Fruit fly (Drosophila melanogaster) whole organism, embryonic: ENCODE data around the gene Pvr.

ENCODE experiments used
- Ada2b ChIP-seq: fragments of 200-800 bp; sonication (Bioruptor generic); IDR thresholded peaks from 2 replicates; pipeline ENCODE4 v1.3.6; 2022; ENCODE audit warnings: missing biosample characterization, missing genetic modification characterization
- Atf-2 ChIP-seq: fragments of 200-800 bp; sonication (Bioruptor generic); optimal IDR thresholded peaks from 2 replicates; lab custom pipeline; 2016; ENCODE audit warnings: missing biosample characterization, missing genetic modification characterization
- B-H2 ChIP-seq: fragments of 200-800 bp; sonication (Bioruptor generic); optimal IDR thresholded peaks from 2 replicates; lab custom pipeline; 2018; ENCODE audit warnings: missing biosample characterization, mild to moderate bottlenecking, missing genetic modification characterization
- Bdp1 ChIP-seq: fragments of 200-800 bp; sonication (Bioruptor generic); optimal IDR thresholded peaks from 3 replicates; lab custom pipeline; 2016; ENCODE audit warnings: missing biosample characterization, missing genetic modification characterization
- Blimp-1 ChIP-seq: fragments of 200-800 bp; sonication (Bioruptor generic); optimal IDR thresholded peaks from 3 replicates; lab custom pipeline; 2018; ENCODE audit warnings: missing biosample characterization, missing genetic modification characterization, mild to moderate bottlenecking, moderate library complexity, missing genetic modification reagents
- CG10209 ChIP-seq: fragments of 200-800 bp; sonication (Bioruptor generic); optimal IDR thresholded peaks from 3 replicates; lab custom pipeline; 2017; ENCODE audit warnings: missing biosample characterization, mild to moderate bottlenecking, missing genetic modification characterization, missing genetic modification reagents
- CG11398 ChIP-seq: fragments of 200-800 bp; sonication (Bioruptor generic); optimal IDR thresholded peaks from 2 replicates; lab custom pipeline; 2016; ENCODE audit warnings: missing biosample characterization, missing genetic modification characterization
- CG11696 ChIP-seq: fragments of 200-800 bp; sonication (Bioruptor generic); IDR thresholded peaks from 2 replicates; pipeline ENCODE4 v1.3.6; 2022; ENCODE audit warnings: missing biosample characterization, missing genetic modification characterization
- CG11723 ChIP-seq: fragments of 200-800 bp; sonication (Bioruptor generic); optimal IDR thresholded peaks from 2 replicates; lab custom pipeline; 2017; ENCODE audit warnings: missing biosample characterization, mild to moderate bottlenecking, missing genetic modification characterization
- CG12299 ChIP-seq: fragments of 200-800 bp; sonication (Bioruptor generic); optimal IDR thresholded peaks from 2 replicates; lab custom pipeline; 2018; ENCODE audit warnings: missing biosample characterization, mild to moderate bottlenecking, missing genetic modification characterization
- CG12391 ChIP-seq: fragments of 200-800 bp; sonication (Bioruptor generic); optimal IDR thresholded peaks from 3 replicates; lab custom pipeline; 2018; ENCODE audit warnings: missing biosample characterization, mild to moderate bottlenecking, missing genetic modification characterization, moderate library complexity
- CG14710 ChIP-seq: fragments of 200-800 bp; sonication (Bioruptor generic); optimal IDR thresholded peaks from 3 replicates; lab custom pipeline; 2019; ENCODE audit warnings: missing biosample characterization, mild to moderate bottlenecking, missing genetic modification characterization, moderate library complexity
- CG15011 ChIP-seq: fragments of 200-800 bp; sonication (Bioruptor generic); optimal IDR thresholded peaks from 3 replicates; lab custom pipeline; 2018; ENCODE audit warnings: missing biosample characterization, mild to moderate bottlenecking, missing genetic modification characterization
- CG3065 ChIP-seq: fragments of 200-800 bp; sonication (Bioruptor generic); optimal IDR thresholded peaks from 2 replicates; lab custom pipeline; 2016; ENCODE audit warnings: missing biosample characterization, missing genetic modification characterization
- CG31224 ChIP-seq: fragments of 200-800 bp; sonication (Bioruptor generic); IDR thresholded peaks from 2 replicates; pipeline ENCODE4 v1.3.6; 2022; ENCODE audit warnings: missing biosample characterization, missing genetic modification characterization
- CG31365 ChIP-seq: fragments of 200-800 bp; sonication (Bioruptor generic); optimal IDR thresholded peaks from 2 replicates; lab custom pipeline; 2018; ENCODE audit warnings: missing biosample characterization, mild to moderate bottlenecking, missing genetic modification characterization
- CG34376 ChIP-seq: fragments of 200-800 bp; sonication (Bioruptor generic); optimal IDR thresholded peaks from 2 replicates; lab custom pipeline; 2018; ENCODE audit warnings: missing biosample characterization, mild to moderate bottlenecking, missing genetic modification characterization
- CG4328 ChIP-seq: fragments of 200-800 bp; sonication (Bioruptor generic); optimal IDR thresholded peaks from 3 replicates; lab custom pipeline; 2017; ENCODE audit warnings: missing biosample characterization, missing genetic modification reagents, missing genetic modification characterization
- CG4360 ChIP-seq: fragments of 200-800 bp; sonication (Bioruptor generic); IDR thresholded peaks from 2 replicates; pipeline ENCODE4 v1.3.6; 2022; ENCODE audit warnings: missing biosample characterization, missing genetic modification characterization
- CG6272 ChIP-seq: fragments of 200-800 bp; sonication (Bioruptor generic); IDR thresholded peaks from 2 replicates; pipeline ENCODE4 v1.3.6; 2022; ENCODE audit warnings: missing biosample characterization, missing genetic modification characterization
- CG6654 ChIP-seq: fragments of 200-800 bp; sonication (Bioruptor generic); optimal IDR thresholded peaks from 2 replicates; lab custom pipeline; 2017; ENCODE audit warnings: missing biosample characterization, mild to moderate bottlenecking, missing genetic modification characterization
- CG7963 ChIP-seq: fragments of 200-800 bp; sonication (Bioruptor generic); IDR thresholded peaks from 3 replicates; pipeline ENCODE4 v1.3.6; 2022; ENCODE audit warnings: missing biosample characterization, missing genetic modification characterization; ENCODE audit not compliant: partially characterized antibody
- CG8388 ChIP-seq: fragments of 200-800 bp; sonication (Bioruptor generic); optimal IDR thresholded peaks from 2 replicates; lab custom pipeline; 2019; ENCODE audit warnings: missing biosample characterization, mild to moderate bottlenecking, missing genetic modification characterization, moderate library complexity
- CG8478 ChIP-seq: fragments of >200 bp; optimal IDR thresholded peaks from 2 replicates; lab custom pipeline; 2018
- CG9215 ChIP-seq: fragments of 200-800 bp; sonication (Bioruptor generic); IDR thresholded peaks from 2 replicates; pipeline ENCODE4 v1.3.6; 2022; ENCODE audit warnings: missing biosample characterization, missing genetic modification characterization
- Chrac-16 ChIP-seq: fragments of 200-800 bp; sonication (Bioruptor generic); optimal IDR thresholded peaks from 3 replicates; lab custom pipeline; 2016; ENCODE audit warnings: missing biosample characterization, missing genetic modification characterization
- Dref ChIP-seq: fragments of 200-800 bp; sonication (Bioruptor generic); IDR thresholded peaks from 2 replicates; pipeline ENCODE4 v1.3.6; 2022; ENCODE audit warnings: missing biosample characterization, missing genetic modification characterization
- Drgx ChIP-seq: fragments of 200-800 bp; sonication (Bioruptor generic); IDR thresholded peaks from 2 replicates; pipeline ENCODE4 v1.3.6; 2022; ENCODE audit warnings: missing biosample characterization, missing genetic modification characterization
- H15 ChIP-seq: fragments of 200-800 bp; sonication (Bioruptor generic); IDR thresholded peaks from 3 replicates; pipeline ENCODE4 v1.3.6; 2022; ENCODE audit warnings: missing biosample characterization, missing genetic modification characterization
- NFAT ChIP-seq: fragments of 200-800 bp; sonication (Bioruptor generic); IDR thresholded peaks from 2 replicates; pipeline ENCODE4 v1.3.6; 2022; ENCODE audit warnings: missing biosample characterization, missing genetic modification characterization
- Oli ChIP-seq: fragments of 200-800 bp; sonication (Bioruptor generic); optimal IDR thresholded peaks from 2 replicates; lab custom pipeline; 2018; ENCODE audit warnings: missing biosample characterization, mild to moderate bottlenecking, missing genetic modification characterization, moderate library complexity
- PHDP ChIP-seq: fragments of 200-800 bp; sonication (Bioruptor generic); optimal IDR thresholded peaks from 3 replicates; lab custom pipeline; 2018; ENCODE audit warnings: missing biosample characterization, mild to moderate bottlenecking, missing genetic modification characterization, moderate library complexity
- Sin3A ChIP-seq: fragments of >200 bp; optimal IDR thresholded peaks from 2 replicates; lab custom pipeline; 2018
- Sry-δ ChIP-seq: fragments of 200-800 bp; sonication (Bioruptor generic); optimal IDR thresholded peaks from 2 replicates; lab custom pipeline; 2016; ENCODE audit warnings: missing biosample characterization, missing genetic modification characterization
- Trl ChIP-seq, 3 experiments: fragments of >200 bp in 2 of 3; fragments of 200-800 bp in 1 of 3; sonication (Bioruptor generic) in 1 of 3; optimal IDR thresholded peaks; 2 replicates in 1 of 3; 3 replicates in 2 of 3; lab custom pipeline; 2016 to 2017; ENCODE audit warnings: missing biosample characterization in 1 of 3, missing genetic modification characterization in 1 of 3
- bigmax ChIP-seq: fragments of 200-800 bp; sonication (Bioruptor generic); optimal IDR thresholded peaks from 2 replicates; lab custom pipeline; 2018; ENCODE audit warnings: missing biosample characterization, mild to moderate bottlenecking, missing genetic modification characterization
- cas ChIP-seq: fragments of 200-800 bp; sonication (Bioruptor generic); IDR thresholded peaks from 2 replicates; pipeline ENCODE4 v1.3.6; 2022; ENCODE audit warnings: missing biosample characterization, missing genetic modification characterization
- cwo ChIP-seq: fragments of 200-800 bp; sonication (Bioruptor generic); optimal IDR thresholded peaks from 3 replicates; lab custom pipeline; 2017; ENCODE audit warnings: missing biosample characterization, missing genetic modification characterization, mild to moderate bottlenecking, moderate library complexity, missing genetic modification reagents
- eve ChIP-seq, 2 experiments: fragments of >200 bp; optimal IDR thresholded peaks; 2 replicates each; lab custom pipeline; 2017; ENCODE audit warnings: missing biosample characterization in 2 of 2, missing genetic modification characterization in 2 of 2
- exex ChIP-seq: fragments of 200-800 bp; sonication (Bioruptor generic); optimal IDR thresholded peaks from 4 replicates; lab custom pipeline; 2018; ENCODE audit warnings: missing biosample characterization, mild to moderate bottlenecking, missing genetic modification characterization, moderate library complexity
- fru ChIP-seq: fragments of >200 bp; optimal IDR thresholded peaks from 2 replicates; lab custom pipeline; 2017
- grau ChIP-seq: fragments of 200-800 bp; optimal IDR thresholded peaks from 3 replicates; lab custom pipeline; 2019; ENCODE audit warnings: missing biosample characterization, mild to moderate bottlenecking, missing genetic modification characterization, moderate library complexity
- hbn ChIP-seq: fragments of 200-800 bp; sonication (Bioruptor generic); IDR thresholded peaks from 2 replicates; pipeline ENCODE4 v1.3.6; 2022; ENCODE audit warnings: missing biosample characterization, missing genetic modification characterization; ENCODE audit not compliant: partially characterized antibody
- mirr ChIP-seq: fragments of 200-800 bp; sonication (Bioruptor generic); optimal IDR thresholded peaks from 3 replicates; lab custom pipeline; 2018; ENCODE audit warnings: missing biosample characterization, mild to moderate bottlenecking, missing genetic modification characterization
- org-1 ChIP-seq: fragments of 200-800 bp; sonication (Bioruptor generic); optimal IDR thresholded peaks from 2 replicates; lab custom pipeline; 2017; ENCODE audit warnings: missing biosample characterization, missing genetic modification characterization
- sd ChIP-seq: fragments of 200-800 bp; sonication (Bioruptor generic); optimal IDR thresholded peaks from 3 replicates; lab custom pipeline; 2018; ENCODE audit warnings: missing biosample characterization, mild to moderate bottlenecking, missing genetic modification characterization, moderate library complexity
- stwl ChIP-seq: fragments of 200-800 bp; sonication (Bioruptor generic); optimal IDR thresholded peaks from 3 replicates; lab custom pipeline; 2018; ENCODE audit warnings: missing biosample characterization, mild to moderate bottlenecking, missing genetic modification characterization, moderate library complexity
- tna ChIP-seq: fragments of 200-800 bp; sonication (Bioruptor generic); IDR thresholded peaks from 2 replicates; pipeline ENCODE4 v1.3.6; 2022; ENCODE audit warnings: missing biosample characterization, missing genetic modification characterization; ENCODE audit not compliant: partially characterized antibody
- toy ChIP-seq: fragments of 200-800 bp; sonication (Bioruptor generic); IDR thresholded peaks from 2 replicates; pipeline ENCODE4 v1.3.6; 2022; ENCODE audit warnings: missing biosample characterization, missing genetic modification characterization
- tx ChIP-seq: fragments of 200-800 bp; sonication (Bioruptor generic); optimal IDR thresholded peaks from 2 replicates; lab custom pipeline; 2016; ENCODE audit warnings: missing biosample characterization, missing genetic modification characterization
- vfl ChIP-seq: fragments of 200-800 bp; sonication (Bioruptor generic); optimal IDR thresholded peaks from 2 replicates; lab custom pipeline; 2016; ENCODE audit warnings: missing biosample characterization, missing genetic modification characterization
- vnd ChIP-seq: fragments of 200-800 bp; sonication (Bioruptor generic); IDR thresholded peaks from 3 replicates; pipeline ENCODE4 v1.3.6; 2022; ENCODE audit warnings: missing biosample characterization, missing genetic modification characterization; ENCODE audit not compliant: partially characterized antibody

The Pvr gene

DNA sequence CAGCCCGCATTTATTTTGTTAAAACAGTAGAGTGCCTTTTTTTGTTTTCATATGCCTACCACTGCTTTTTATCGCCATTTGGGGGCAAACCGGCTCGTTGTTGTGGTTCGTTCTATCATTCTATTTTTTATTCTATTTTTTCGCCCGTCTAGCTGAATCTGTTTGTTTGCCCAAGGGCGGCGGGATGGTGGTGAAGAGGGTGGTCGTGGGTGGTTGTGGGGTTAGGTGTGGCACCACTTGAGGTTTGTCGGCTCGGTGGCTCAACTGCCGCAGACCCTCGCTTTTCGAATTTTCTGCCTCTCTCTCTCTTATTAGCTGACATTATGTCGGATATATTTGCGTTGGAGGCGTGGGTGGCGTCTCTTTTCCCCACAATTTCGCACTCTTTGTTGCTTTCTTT lies 68.1 kb downstream of the Pvr start (continued):
- TF ChIP-seq CG10209 (no peak), grau (no peak), vnd (GFP tag; lab: Robert Waterston, UW) (no peak), Chrac-16 (GFP tag; lab: Kevin White, UChicago) (no peak), CG14710 (tag; lab: Kevin White, UChicago) (no peak), Drgx (0 out of 2 replicates have a peak, but pooled peaks have one; percentile 20), toy (GFP tag; lab: Robert Waterston, UW) (no peak), CG31224 (GFP tag; lab: Robert Waterston, UW) (no peak), H15 (GFP tag; lab: Robert Waterston, UW) (no peak), CG11398 (no peak), exex (tag; lab: Kevin White, UChicago) (no peak), CG11696 (GFP tag; lab: Robert Waterston, UW) (no peak), Sin3A (lab: Kevin White, UChicago) (no peak), CG3065 (GFP tag; lab: Kevin White, UChicago) (no peak), Oli (tag; lab: Kevin White, UChicago) (no peak), cwo (GFP tag; lab: Kevin White, UChicago) (no peak), CG4328 (GFP tag; lab: Kevin White, UChicago) (no peak), Ada2b (no peak), Blimp-1 (GFP tag; lab: Kevin White, UChicago) (no peak), fru (no peak), CG7963 (GFP tag; lab: Robert Waterston, UW) (no peak), Dref (GFP tag; lab: Robert Waterston, UW) (no peak), CG6272 (no peak), org-1 (no peak), NFAT (GFP tag; lab: Robert Waterston, UW) (0 out of 2 replicates have a peak, but pooled peaks have one; percentile 8), CG31365 (tag; lab: Kevin White, UChicago) (no peak), sd (no peak), mirr (GFP tag; lab: Kevin White, UChicago) (peak; percentile 37), CG34376 (GFP tag; lab: Kevin White, UChicago) (no peak), CG9215 (GFP tag; lab: Robert Waterston, UW) (no peak), Trl (optimal IDR thresholded peaks at IDR 0.05; lab: Kevin White, UChicago) (no peak), Trl (GFP tag; optimal IDR thresholded peaks at IDR 0.05; lab: Kevin White, UChicago) (no peak), tna (GFP tag; lab: Robert Waterston, UW) (no peak), bigmax (GFP tag; lab: Kevin White, UChicago) (no peak), Sry-δ (GFP tag; lab: Kevin White, UChicago) (no peak), CG12391 (tag; lab: Kevin White, UChicago) (no peak), CG8478 (lab: Kevin White, UChicago) (no peak), CG4360 (GFP tag; lab: Robert Waterston, UW) (no peak), Bdp1 (GFP tag; lab: Kevin White, UChicago) (no peak), vfl (no peak), B-H2 (GFP tag; lab: Kevin White, UChicago) (peak; percentile 2), PHDP (tag; lab: Kevin White, UChicago) (no peak), CG8388 (GFP tag; lab: Kevin White, UChicago) (no peak), cas (GFP tag; lab: Robert Waterston, UW) (no peak), CG11723 (no peak), hbn (GFP tag; lab: Robert Waterston, UW) (no peak), eve (GFP tag; optimal IDR thresholded peaks at IDR 0.05; lab: Kevin White, UChicago) (no peak), stwl (tag; lab: Kevin White, UChicago) (no peak), CG6654 (GFP tag; lab: Kevin White, UChicago) (no peak), CG15011 (no peak), tx (GFP tag; lab: Kevin White, UChicago) (no peak), CG12299 (no peak), Atf-2 (GFP tag; lab: Kevin White, UChicago) (no peak)
